Fruit fly (Drosophila melanogaster) Kc167 (cell line): ENCODE results near the gene spz.

Source experiments
- Myc ChIP-seq: fragments of >200 bp; optimal IDR thresholded peaks from 2 replicates; lab custom pipeline; 2017; ENCODE audit warnings: missing external identifiers
- Sin3A ChIP-seq: fragments of >200 bp; optimal IDR thresholded peaks from 2 replicates; lab custom pipeline; 2018; ENCODE audit warnings: missing external identifiers
- h ChIP-seq: fragments of >200 bp; optimal IDR thresholded peaks from 3 replicates; lab custom pipeline; 2018; ENCODE audit warnings: missing external identifiers
- insv ChIP-seq: fragments of >200 bp; optimal IDR thresholded peaks from 3 replicates; lab custom pipeline; 2018; ENCODE audit warnings: missing external identifiers
- psq ChIP-seq: fragments of >200 bp; optimal IDR thresholded peaks from 2 replicates; lab custom pipeline; 2017; ENCODE audit warnings: missing external identifiers
- ttk ChIP-seq: sonication (Bioruptor generic); optimal IDR thresholded peaks from 2 replicates; lab custom pipeline; 2017; ENCODE audit warnings: missing external identifiers

spz gene

DNA sequence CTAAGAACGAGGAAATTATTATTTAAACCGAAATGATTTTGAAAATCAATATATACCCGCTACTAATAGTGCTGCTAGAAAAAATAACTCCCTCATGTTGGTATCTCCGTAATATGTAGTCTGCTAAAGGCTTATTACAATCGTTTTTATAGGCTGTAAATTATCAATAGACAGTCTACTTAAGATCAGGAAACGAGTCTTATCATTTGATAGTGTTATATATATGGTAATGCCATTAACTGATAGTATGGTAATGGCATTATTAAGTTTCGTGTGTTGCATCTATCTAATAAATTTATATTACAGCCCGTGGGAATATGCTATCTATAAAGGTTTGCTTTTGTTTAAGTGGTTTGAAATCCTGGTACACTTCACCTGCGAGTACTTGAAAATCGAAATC is 51.7 kb downstream of the spz start, which contains the start of gene CG17192:
Gene CG17192 (minus strand): TSS at position 101 of the 400 bp plus-strand sequence.
- TF ChIP-seq h (lab: Kevin White, UChicago) (no peak), insv (lab: Kevin White, UChicago) (no peak), psq (lab: Kevin White, UChicago) (no peak), Myc (no peak), Sin3A (lab: Kevin White, UChicago) (no peak), ttk (lab: Kevin White, UChicago) (no peak)
